Worm (Caenorhabditis elegans) whole organism, L4 larva: ENCODE measurements around the gene clhm-1.
A peak's percentile ranks its signal among the peaks of the same experiment; 100 is the strongest.

ENCODE experiments used
- D1046.2 ChIP-seq: fragments of 200-800 bp; sonication (Bioruptor generic); IDR thresholded peaks from 2 replicates; pipeline ENCODE4 v1.3.6; 2022; ENCODE audit warnings: missing genetic modification characterization, missing compliant biosample characterization
- T20F7.1 ChIP-seq: fragments of 200-800 bp; sonication (Bioruptor generic); optimal IDR thresholded peaks from 2 replicates; lab custom pipeline; 2018; ENCODE audit warnings: mild to moderate bottlenecking, missing genetic modification characterization, missing compliant biosample characterization
- Y5F2A.4 ChIP-seq: fragments of 200-800 bp; sonication (Bioruptor generic); optimal IDR thresholded peaks from 2 replicates; lab custom pipeline; 2018; ENCODE audit warnings: mild to moderate bottlenecking, missing genetic modification characterization, missing compliant biosample characterization
- ZK337.2 ChIP-seq: fragments of 200-800 bp; sonication (Bioruptor generic); IDR thresholded peaks from 2 replicates; pipeline ENCODE4 v1.3.6; 2022; ENCODE audit warnings: missing genetic modification reagents, missing genetic modification characterization, missing compliant biosample characterization
- aha-1 ChIP-seq: fragments of 150-350 bp; peaks from one replicate; lab custom pipeline; 2014; ENCODE audit warnings: missing biosample characterization, missing genetic modification characterization
- ceh-20 ChIP-seq: fragments of 200-800 bp; sonication (Bioruptor generic); IDR thresholded peaks from 2 replicates; pipeline ENCODE4 v1.3.6; 2022; ENCODE audit warnings: missing genetic modification reagents, missing genetic modification characterization, missing compliant biosample characterization
- ceh-28 ChIP-seq: fragments of 150-350 bp; optimal IDR thresholded peaks from 2 replicates; lab custom pipeline; 2014; ENCODE audit warnings: missing biosample characterization, missing genetic modification reagents, missing genetic modification characterization
- ceh-32 ChIP-seq: sonication (generic microtip); optimal IDR thresholded peaks from 2 replicates; lab custom pipeline; 2016; ENCODE audit warnings: mild to moderate bottlenecking, missing genetic modification characterization, missing compliant biosample characterization; ENCODE audit not compliant: poor library complexity
- cey-2 ChIP-seq: sonication (generic microtip); optimal IDR thresholded peaks from 3 replicates; lab custom pipeline; 2017; ENCODE audit warnings: missing genetic modification characterization, mild to moderate bottlenecking, missing compliant biosample characterization, antibody characterized with exemption, borderline replicate concordance; ENCODE audit not compliant: insufficient read depth
- ctbp-1 ChIP-seq: fragments of 200-800 bp; sonication (Bioruptor generic); IDR thresholded peaks from 2 replicates; pipeline ENCODE4 v1.3.6; 2022; ENCODE audit warnings: missing genetic modification reagents, missing genetic modification characterization, missing compliant biosample characterization
- daf-16 ChIP-seq, 3 experiments: sonication (generic microtip); optimal IDR thresholded peaks; 2 replicates each; lab custom pipeline; 2016 to 2017; ENCODE audit warnings: missing genetic modification characterization in 3 of 3, missing genetic modification reagents in 3 of 3, mild to moderate bottlenecking in 2 of 3, missing compliant biosample characterization in 2 of 3, missing biosample characterization in 1 of 3, moderate library complexity in 1 of 3
- dmd-6 ChIP-seq: fragments of 200-800 bp; sonication (Bioruptor generic); IDR thresholded peaks from 2 replicates; pipeline ENCODE4 v1.3.6; 2022; ENCODE audit warnings: missing genetic modification reagents, missing genetic modification characterization, missing compliant biosample characterization
- dve-1 ChIP-seq: sonication (generic microtip); optimal IDR thresholded peaks from 2 replicates; lab custom pipeline; 2017; ENCODE audit warnings: antibody characterized with exemption, mild to moderate bottlenecking, missing genetic modification characterization, missing compliant biosample characterization; ENCODE audit not compliant: insufficient read depth
- hlh-11 ChIP-seq: fragments of 200-800 bp; sonication (Bioruptor generic); optimal IDR thresholded peaks from 2 replicates; lab custom pipeline; 2018; ENCODE audit warnings: mild to moderate bottlenecking, missing genetic modification characterization, missing compliant biosample characterization
- jun-1 ChIP-seq: fragments of 150-350 bp; optimal IDR thresholded peaks from 2 replicates; lab custom pipeline; 2014; ENCODE audit warnings: missing biosample characterization, missing genetic modification reagents, missing genetic modification characterization
- lim-7 ChIP-seq: fragments of 200-800 bp; sonication (Bioruptor generic); IDR thresholded peaks from 2 replicates; pipeline ENCODE4 v1.3.6; 2022; ENCODE audit warnings: missing genetic modification characterization, missing compliant biosample characterization
- lin-1 ChIP-seq: fragments of 200-800 bp; sonication (Bioruptor generic); IDR thresholded peaks from 2 replicates; pipeline ENCODE4 v1.3.6; 2022; ENCODE audit warnings: missing genetic modification reagents, missing genetic modification characterization, missing compliant biosample characterization
- lin-13 ChIP-seq: fragments of 150-350 bp; optimal IDR thresholded peaks from 2 replicates; lab custom pipeline; 2014; ENCODE audit warnings: missing biosample characterization, missing genetic modification reagents, missing genetic modification characterization
- lin-38 ChIP-seq: fragments of 200-800 bp; sonication (Bioruptor generic); IDR thresholded peaks from 2 replicates; pipeline ENCODE4 v1.3.6; 2022; ENCODE audit warnings: missing genetic modification reagents, missing genetic modification characterization, missing compliant biosample characterization
- lsy-2 ChIP-seq, 2 experiments: fragments of 150-350 bp in 1 of 2; sonication (generic microtip) in 1 of 2; optimal IDR thresholded peaks; 2 replicates each; lab custom pipeline; 2014 to 2017; ENCODE audit warnings: missing biosample characterization in 2 of 2, missing genetic modification characterization in 2 of 2
- madf-9 ChIP-seq: fragments of 200-800 bp; sonication (Bioruptor generic); conservative IDR thresholded peaks from 2 replicates; pipeline ENCODE4 v1.3.6; 2022; ENCODE audit warnings: missing genetic modification reagents, missing genetic modification characterization, missing compliant biosample characterization
- mdt-29 ChIP-seq: fragments of 200-800 bp; sonication (Bioruptor generic); IDR thresholded peaks from 2 replicates; pipeline ENCODE4 v1.3.6; 2022; ENCODE audit warnings: missing genetic modification reagents, missing genetic modification characterization, missing compliant biosample characterization
- mes-2 ChIP-seq: sonication (generic microtip); optimal IDR thresholded peaks from 2 replicates; lab custom pipeline; 2016; ENCODE audit warnings: missing genotype, mild to moderate bottlenecking, missing genetic modification characterization, missing compliant biosample characterization; ENCODE audit not compliant: poor library complexity, severe bottlenecking
- nhr-102 ChIP-seq: sonication (generic microtip); optimal IDR thresholded peaks from 2 replicates; lab custom pipeline; 2016; ENCODE audit warnings: mild to moderate bottlenecking, missing genetic modification characterization, moderate library complexity, missing compliant biosample characterization
- nhr-111 ChIP-seq: fragments of 200-800 bp; sonication (Bioruptor generic); optimal IDR thresholded peaks from 2 replicates; lab custom pipeline; 2018; ENCODE audit warnings: mild to moderate bottlenecking, missing genetic modification characterization, missing compliant biosample characterization
- nhr-28 ChIP-seq: fragments of 150-350 bp; optimal IDR thresholded peaks from 2 replicates; lab custom pipeline; 2014; ENCODE audit warnings: missing biosample characterization, missing genetic modification characterization
- nhr-42 ChIP-seq: fragments of 200-800 bp; sonication (Bioruptor generic); IDR thresholded peaks from 2 replicates; pipeline ENCODE4 v1.3.6; 2022; ENCODE audit warnings: missing genetic modification characterization, missing compliant biosample characterization
- nhr-76 ChIP-seq: fragments of 150-350 bp; optimal IDR thresholded peaks from 2 replicates; lab custom pipeline; 2014; ENCODE audit warnings: missing biosample characterization, missing genetic modification characterization
- nhr-77 ChIP-seq: fragments of 150-350 bp; optimal IDR thresholded peaks from 2 replicates; lab custom pipeline; 2014; ENCODE audit warnings: missing biosample characterization, missing genetic modification characterization
- php-3 ChIP-seq: fragments of 200-800 bp; sonication (Bioruptor generic); IDR thresholded peaks from 2 replicates; pipeline ENCODE4 v1.3.6; 2022; ENCODE audit warnings: missing genetic modification reagents, missing genetic modification characterization, missing compliant biosample characterization
- pqm-1 ChIP-seq: sonication (generic microtip); optimal IDR thresholded peaks from 2 replicates; lab custom pipeline; 2017; ENCODE audit warnings: missing biosample characterization, missing genetic modification characterization
- skn-1 ChIP-seq: fragments of 150-350 bp; optimal IDR thresholded peaks from 2 replicates; lab custom pipeline; 2014; ENCODE audit warnings: missing biosample characterization, missing genetic modification characterization
- snpc-4 ChIP-seq: fragments of 150-350 bp; optimal IDR thresholded peaks from 2 replicates; lab custom pipeline; 2014; ENCODE audit warnings: missing biosample characterization, missing genetic modification characterization
- spr-3 ChIP-seq: fragments of 200-800 bp; sonication (Bioruptor generic); optimal IDR thresholded peaks from 2 replicates; lab custom pipeline; 2018; ENCODE audit warnings: mild to moderate bottlenecking, missing genetic modification characterization, missing compliant biosample characterization
- zip-11 ChIP-seq: fragments of 200-800 bp; sonication (Bioruptor generic); IDR thresholded peaks from 2 replicates; pipeline ENCODE4 v1.3.6; 2022; ENCODE audit warnings: missing genetic modification characterization, missing compliant biosample characterization
- ztf-11 ChIP-seq: fragments of 150-350 bp; optimal IDR thresholded peaks from 2 replicates; lab custom pipeline; 2014; ENCODE audit warnings: missing biosample characterization, missing genetic modification characterization

clhm-1 gene

DNA sequence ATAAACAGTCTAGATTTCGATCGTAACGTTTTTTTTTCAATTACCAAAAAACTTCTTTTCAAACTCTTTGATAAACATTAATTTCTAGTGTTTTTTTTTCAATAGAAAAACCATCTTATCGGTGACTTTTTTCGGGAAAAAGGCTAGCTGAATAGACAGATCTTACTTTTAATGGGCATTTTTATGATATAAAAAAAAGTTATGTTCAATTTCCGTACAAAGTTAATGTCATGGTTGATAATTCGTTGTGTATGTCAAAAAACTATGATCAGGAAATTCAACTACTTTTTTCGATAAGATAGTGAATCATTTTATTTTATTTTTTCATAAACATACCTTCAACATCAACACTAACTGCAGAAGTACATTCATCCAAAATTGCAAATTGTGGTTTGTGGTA, 13.8 kb upstream of the clhm-1 start:
- TF ChIP-seq spr-3 (GFP tag; lab: Kevin White, UChicago), result no peak
- TF ChIP-seq pqm-1 (tag; lab: Kevin White, UChicago), result peak; percentile 29
- TF ChIP-seq T20F7.1 (GFP tag; lab: Kevin White, UChicago), result no peak
- no peak for TF ChIP-seq madf-9 (GFP tag; lab: Robert Waterston, UW)
- peak; percentile 84 for TF ChIP-seq php-3 (GFP tag; lab: Robert Waterston, UW)
- TF ChIP-seq cey-2 (tag; lab: Kevin White, UChicago), result no peak
- no peak for TF ChIP-seq skn-1
- no peak for TF ChIP-seq ceh-20 (GFP tag; lab: Robert Waterston, UW)
- TF ChIP-seq jun-1, result no peak
- no peak for TF ChIP-seq nhr-42 (GFP tag; lab: Robert Waterston, UW)
- no peak for TF ChIP-seq Y5F2A.4 (GFP tag; lab: Kevin White, UChicago)
- TF ChIP-seq dve-1 (tag; lab: Kevin White, UChicago), result peak; percentile 37
- TF ChIP-seq snpc-4 (tag; lab: Kevin White, UChicago), result no peak
- no peak for TF ChIP-seq ceh-28
- TF ChIP-seq daf-16 (GFP tag; optimal IDR thresholded peaks at IDR 0.05; lab: Kevin White, UChicago), result no peak
- TF ChIP-seq daf-16 (tag; optimal IDR thresholded peaks at IDR 0.05; lab: Kevin White, UChicago), result peak; percentile 58
- TF ChIP-seq ctbp-1 (GFP tag; lab: Robert Waterston, UW), result no peak
- TF ChIP-seq zip-11 (GFP tag; lab: Robert Waterston, UW), result no peak
- no peak for TF ChIP-seq nhr-102 (tag; lab: Kevin White, UChicago)

DNA sequence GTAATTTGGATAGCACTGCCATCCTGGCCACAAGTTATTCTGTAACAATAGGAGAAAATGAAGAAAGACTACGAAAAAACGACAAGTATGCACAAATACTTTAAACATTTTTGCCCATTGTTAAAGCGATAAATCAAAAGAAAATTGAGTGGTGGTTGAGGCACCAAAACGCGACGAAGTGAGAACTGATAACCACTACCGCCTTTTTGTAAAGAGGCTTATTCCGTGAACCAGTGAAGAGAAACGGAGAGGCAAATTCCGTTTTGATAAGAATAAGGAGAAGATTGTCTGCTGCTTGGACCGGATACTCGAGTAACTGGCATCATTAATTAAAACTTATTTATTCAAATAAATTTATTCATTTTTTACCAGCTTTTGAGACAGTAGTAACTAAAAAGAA, 12.9 kb upstream of the clhm-1 start, which contains the start of gene pmp-1:
pmp-1 (minus strand) TSS at position 39 of the 400 bp plus-strand sequence.
- no peak for TF ChIP-seq ZK337.2 (GFP tag; lab: Robert Waterston, UW)
- TF ChIP-seq ceh-32 (tag; lab: Kevin White, UChicago), result no peak
- TF ChIP-seq mes-2, result no peak
- no peak for TF ChIP-seq lim-7
- TF ChIP-seq ceh-20 (GFP tag; lab: Robert Waterston, UW), result peak; percentile 44; the same call in 1 of the 2 replicates
- TF ChIP-seq pqm-1 (tag; lab: Kevin White, UChicago), result peak; percentile 93
- no peak for TF ChIP-seq lin-13
- peak; percentile 61; the same call in 1 of the 2 replicates for TF ChIP-seq lin-1 (GFP tag; lab: Robert Waterston, UW)
- peak; percentile 48 for TF ChIP-seq dve-1 (tag; lab: Kevin White, UChicago)
- no peak for TF ChIP-seq lsy-2 (tag; optimal IDR thresholded peaks at IDR 0.05; lab: Kevin White, UChicago)
- no peak for TF ChIP-seq daf-16 (GFP tag; optimal IDR thresholded peaks at IDR 0.05; lab: Kevin White, UChicago)
- peak; percentile 43 for TF ChIP-seq daf-16 (tag; optimal IDR thresholded peaks at IDR 0.05; lab: Kevin White, UChicago)
- TF ChIP-seq ztf-11, result no peak
- peak; percentile 9 for TF ChIP-seq nhr-77 (tag; lab: Kevin White, UChicago)
- TF ChIP-seq mdt-29, result no peak
- TF ChIP-seq nhr-76 (tag; lab: Kevin White, UChicago), result no peak
- TF ChIP-seq nhr-111 (GFP tag; lab: Kevin White, UChicago), result no peak
- TF ChIP-seq dmd-6 (GFP tag; lab: Robert Waterston, UW), result peak; percentile 54
- TF ChIP-seq lin-38 (GFP tag; lab: Robert Waterston, UW), result no peak
- TF ChIP-seq nhr-28, result peak; percentile 62
- TF ChIP-seq hlh-11 (tag; lab: Kevin White, UChicago), result peak; percentile 39
- TF ChIP-seq D1046.2 (GFP tag; lab: Robert Waterston, UW), result no peak

DNA sequence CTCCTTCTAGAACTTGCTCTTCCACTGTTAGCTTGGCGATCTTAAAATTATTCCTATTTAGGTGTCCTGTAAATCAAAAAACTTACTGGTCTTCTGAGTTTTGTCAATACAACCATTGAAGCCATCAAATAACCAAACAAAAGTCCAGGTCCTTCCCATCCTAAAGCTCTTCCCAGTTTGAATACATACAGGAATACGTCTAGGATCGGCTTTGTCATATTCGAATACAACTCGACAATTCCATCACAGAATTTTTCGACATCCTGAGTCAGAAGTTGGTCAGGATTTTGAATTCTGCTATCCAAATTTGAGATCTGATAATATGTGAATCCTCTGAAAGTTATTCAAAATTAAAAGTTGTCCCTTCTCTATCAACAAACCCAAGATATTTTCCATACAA, 11.5 kb upstream of the clhm-1 start:
- TF ChIP-seq aha-1, result peak; percentile 63
- no peak for TF ChIP-seq zip-11 (GFP tag; lab: Robert Waterston, UW)
